Fruit fly (Drosophila melanogaster) whole organism, pupa: ENCODE results near the gene dsh.
A peak's percentile ranks its signal among the peaks of the same experiment; 100 is the strongest.

Experiments used
- CG12605 ChIP-seq: fragments of 200-800 bp; sonication (Bioruptor generic); IDR thresholded peaks from 2 replicates; pipeline ENCODE4 v1.3.6; 2022; ENCODE audit warnings: missing biosample characterization, missing genetic modification characterization
- CG34367 ChIP-seq: fragments of 200-800 bp; sonication (Bioruptor generic); optimal IDR thresholded peaks from 2 replicates; lab custom pipeline; 2018; ENCODE audit warnings: missing biosample characterization, mild to moderate bottlenecking, missing genetic modification characterization
- CG4496 ChIP-seq: fragments of 200-800 bp; sonication (Bioruptor generic); IDR thresholded peaks from 3 replicates; pipeline ENCODE4 v1.3.6; 2022; ENCODE audit warnings: missing biosample characterization, missing genetic modification characterization
- CG8301 ChIP-seq: fragments of 200-800 bp; sonication (Bioruptor generic); optimal IDR thresholded peaks from 2 replicates; lab custom pipeline; 2018; ENCODE audit warnings: missing biosample characterization, mild to moderate bottlenecking, missing genetic modification characterization
- EcR ChIP-seq: fragments of 200-800 bp; sonication (Bioruptor generic); optimal IDR thresholded peaks from 3 replicates; lab custom pipeline; 2019; ENCODE audit warnings: missing biosample characterization, missing genetic modification characterization, mild to moderate bottlenecking, moderate library complexity, missing genetic modification reagents
- Pif1B ChIP-seq: fragments of 200-800 bp; sonication (Bioruptor generic); optimal IDR thresholded peaks from 3 replicates; lab custom pipeline; 2016; ENCODE audit warnings: missing biosample characterization, missing genetic modification characterization
- fd96Ca ChIP-seq: fragments of 200-800 bp; sonication (Bioruptor generic); IDR thresholded peaks from 3 replicates; pipeline ENCODE4 v1.3.6; 2022; ENCODE audit warnings: missing biosample characterization, missing genetic modification characterization

DNA sequence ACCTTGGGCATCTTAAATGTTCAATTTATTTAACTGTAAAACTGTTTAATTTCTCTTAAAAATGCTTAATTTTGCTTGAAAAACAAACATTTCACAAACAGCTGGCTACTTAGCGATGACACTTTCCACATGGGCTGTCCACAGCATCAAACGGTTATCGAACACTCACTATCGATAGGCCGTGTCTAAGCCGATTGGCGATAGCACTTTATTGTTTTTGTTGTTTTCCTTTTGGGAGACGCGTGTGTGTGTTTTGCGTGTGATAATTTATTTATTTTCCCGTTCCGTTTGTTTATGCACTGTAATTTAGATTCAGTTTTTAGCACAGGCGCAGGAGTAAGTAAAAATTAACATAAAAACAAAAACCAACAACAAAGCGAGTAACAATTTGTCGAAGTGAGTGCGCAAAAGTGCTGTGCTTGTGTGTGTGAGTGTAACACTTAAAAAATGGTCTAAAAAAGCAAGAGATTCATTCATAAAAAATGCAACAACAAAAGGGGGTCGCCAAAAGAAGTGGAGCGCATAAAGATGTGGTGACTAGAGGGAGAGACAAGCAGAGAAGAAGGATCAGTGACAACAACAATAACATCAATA is 30.4 kb upstream of the dsh start, which contains the start of gene Gapvd1:
- TF ChIP-seq Pif1B (GFP tag; lab: Kevin White, UChicago) (no peak), CG34367 (tag; lab: Kevin White, UChicago) (no peak), CG8301 (tag; lab: Kevin White, UChicago) (no peak), CG12605 (GFP tag; lab: Robert Waterston, UW) (no peak), fd96Ca (0 out of 3 replicates have a peak, but pooled peaks have one; percentile 22), CG4496 (GFP tag; lab: Robert Waterston, UW) (0 out of 3 replicates have a peak, but pooled peaks have one; percentile 9), EcR (GFP tag; lab: Kevin White, UChicago) (peak; percentile 15)
